Fruit fly (Drosophila melanogaster) whole organism, embryonic: ENCODE results near the gene CG8142.

Experiments
- Asciz ChIP-seq: fragments of 200-800 bp; sonication (Bioruptor generic); optimal IDR thresholded peaks from 2 replicates; lab custom pipeline; 2017; ENCODE audit warnings: missing biosample characterization, mild to moderate bottlenecking, missing genetic modification characterization, missing genetic modification reagents
- CG10147 ChIP-seq: fragments of 200-800 bp; sonication (Bioruptor generic); optimal IDR thresholded peaks from 2 replicates; lab custom pipeline; 2019; ENCODE audit warnings: missing biosample characterization, mild to moderate bottlenecking, missing genetic modification characterization, moderate library complexity
- CG10979 ChIP-seq: fragments of 200-800 bp; sonication (Bioruptor generic); optimal IDR thresholded peaks from 2 replicates; lab custom pipeline; 2018; ENCODE audit warnings: missing biosample characterization, mild to moderate bottlenecking, missing genetic modification characterization, moderate library complexity
- CG12659 ChIP-seq: fragments of 200-800 bp; sonication (Bioruptor generic); optimal IDR thresholded peaks from 3 replicates; lab custom pipeline; 2017; ENCODE audit warnings: mild to moderate bottlenecking, missing biosample characterization, missing genetic modification reagents, missing genetic modification characterization
- CG13624 ChIP-seq: fragments of 200-800 bp; sonication (Bioruptor generic); optimal IDR thresholded peaks from 2 replicates; lab custom pipeline; 2016; ENCODE audit warnings: missing biosample characterization, missing genetic modification characterization
- CG15011 ChIP-seq: fragments of 200-800 bp; sonication (Bioruptor generic); optimal IDR thresholded peaks from 3 replicates; lab custom pipeline; 2018; ENCODE audit warnings: missing biosample characterization, mild to moderate bottlenecking, missing genetic modification characterization
- CG15073 ChIP-seq: fragments of 200-800 bp; sonication (Bioruptor generic); optimal IDR thresholded peaks from 2 replicates; lab custom pipeline; 2016; ENCODE audit warnings: missing biosample characterization, missing genetic modification characterization
- CG17186 ChIP-seq: fragments of 200-800 bp; sonication (Bioruptor generic); optimal IDR thresholded peaks from 3 replicates; lab custom pipeline; 2017; ENCODE audit warnings: missing biosample characterization, missing genetic modification reagents, missing genetic modification characterization
- CG17802 ChIP-seq: fragments of 200-800 bp; sonication (Bioruptor generic); optimal IDR thresholded peaks from 2 replicates; lab custom pipeline; 2018; ENCODE audit warnings: missing biosample characterization, mild to moderate bottlenecking, missing genetic modification characterization, moderate library complexity
- CG18476 ChIP-seq: fragments of 200-800 bp; sonication (Bioruptor generic); optimal IDR thresholded peaks from 2 replicates; lab custom pipeline; 2016; ENCODE audit warnings: missing biosample characterization, mild to moderate bottlenecking, missing genetic modification characterization
- CG2116 ChIP-seq: fragments of 200-800 bp; sonication (Bioruptor generic); optimal IDR thresholded peaks from 3 replicates; lab custom pipeline; 2018; ENCODE audit warnings: missing biosample characterization, mild to moderate bottlenecking, missing genetic modification characterization
- CG2199 ChIP-seq: fragments of 200-800 bp; sonication (Bioruptor generic); IDR thresholded peaks from 3 replicates; pipeline ENCODE4 v1.3.6; 2022; ENCODE audit warnings: missing biosample characterization, missing genetic modification characterization
- CG2875 ChIP-seq: fragments of 200-800 bp; sonication (Bioruptor generic); optimal IDR thresholded peaks from 2 replicates; lab custom pipeline; 2017; ENCODE audit warnings: missing biosample characterization, mild to moderate bottlenecking, missing genetic modification characterization, missing genetic modification reagents
- CG4707 ChIP-seq: fragments of 200-800 bp; sonication (Bioruptor generic); optimal IDR thresholded peaks from 2 replicates; lab custom pipeline; 2018; ENCODE audit warnings: missing biosample characterization, mild to moderate bottlenecking, missing genetic modification characterization, moderate library complexity
- CG5180 ChIP-seq: fragments of 200-800 bp; sonication (Bioruptor generic); optimal IDR thresholded peaks from 3 replicates; lab custom pipeline; 2017; ENCODE audit warnings: missing biosample characterization, missing genetic modification characterization, mild to moderate bottlenecking, moderate library complexity, missing genetic modification reagents
- CG6175 ChIP-seq: fragments of 200-800 bp; sonication (Bioruptor generic); IDR thresholded peaks from 3 replicates; pipeline ENCODE4 v1.3.6; 2022; ENCODE audit warnings: missing biosample characterization, missing genetic modification characterization
- CG9215 ChIP-seq: fragments of 200-800 bp; sonication (Bioruptor generic); IDR thresholded peaks from 2 replicates; pipeline ENCODE4 v1.3.6; 2022; ENCODE audit warnings: missing biosample characterization, missing genetic modification characterization
- CG9797 ChIP-seq: fragments of 200-800 bp; sonication (Bioruptor generic); optimal IDR thresholded peaks from 3 replicates; lab custom pipeline; 2018; ENCODE audit warnings: missing biosample characterization, mild to moderate bottlenecking, missing genetic modification characterization
- CoRest ChIP-seq: fragments of 200-800 bp; sonication (Bioruptor generic); optimal IDR thresholded peaks from 3 replicates; lab custom pipeline; 2018; ENCODE audit warnings: missing biosample characterization, mild to moderate bottlenecking, missing genetic modification characterization, moderate library complexity
- Dfd ChIP-seq, 2 experiments: fragments of >200 bp; optimal IDR thresholded peaks; 2 replicates each; lab custom pipeline; 2017; ENCODE audit warnings: missing biosample characterization in 2 of 2, missing genetic modification characterization in 2 of 2
- HmgZ ChIP-seq: fragments of 200-800 bp; sonication (Bioruptor generic); optimal IDR thresholded peaks from 2 replicates; lab custom pipeline; 2018; ENCODE audit warnings: missing biosample characterization, mild to moderate bottlenecking, missing genetic modification characterization
- Hr39 ChIP-seq: fragments of >200 bp; optimal IDR thresholded peaks from 2 replicates; lab custom pipeline; 2017
- Hr51 ChIP-seq, 2 experiments: fragments of 200-800 bp; sonication (Bioruptor generic); optimal IDR thresholded peaks; 2 replicates in 1 of 2; 3 replicates in 1 of 2; lab custom pipeline; 2016 to 2018; ENCODE audit warnings: missing biosample characterization in 2 of 2, missing genetic modification characterization in 2 of 2, mild to moderate bottlenecking in 1 of 2, moderate library complexity in 1 of 2
- Nf-YC ChIP-seq: fragments of 200-800 bp; optimal IDR thresholded peaks from 3 replicates; lab custom pipeline; 2019; ENCODE audit warnings: missing biosample characterization, mild to moderate bottlenecking, missing genetic modification characterization, moderate library complexity
- Opbp ChIP-seq: fragments of 200-800 bp; sonication (Bioruptor generic); IDR thresholded peaks from 3 replicates; pipeline ENCODE4 v1.3.6; 2022; ENCODE audit warnings: missing biosample characterization, missing genetic modification characterization; ENCODE audit not compliant: partially characterized antibody
- Sox102F ChIP-seq: fragments of 200-800 bp; sonication (Bioruptor generic); optimal IDR thresholded peaks from 2 replicates; lab custom pipeline; 2018; ENCODE audit warnings: missing biosample characterization, mild to moderate bottlenecking, missing genetic modification characterization, moderate library complexity
- Sry-β ChIP-seq: fragments of 200-800 bp; sonication (Bioruptor generic); optimal IDR thresholded peaks from 2 replicates; lab custom pipeline; 2018; ENCODE audit warnings: missing biosample characterization, mild to moderate bottlenecking, missing genetic modification characterization, moderate library complexity
- Sry-δ ChIP-seq: fragments of 200-800 bp; sonication (Bioruptor generic); optimal IDR thresholded peaks from 2 replicates; lab custom pipeline; 2016; ENCODE audit warnings: missing biosample characterization, missing genetic modification characterization
- Stat92E ChIP-seq, 3 experiments: fragments of >200 bp in 2 of 3; fragments of 200-800 bp in 1 of 3; sonication (Bioruptor generic) in 1 of 3; optimal IDR thresholded peaks; 2 replicates each; lab custom pipeline; 2017 to 2019; ENCODE audit warnings: missing biosample characterization in 3 of 3, missing genetic modification characterization in 3 of 3, mild to moderate bottlenecking in 1 of 3, moderate library complexity in 1 of 3
- Trl ChIP-seq, 3 experiments: fragments of >200 bp in 2 of 3; fragments of 200-800 bp in 1 of 3; sonication (Bioruptor generic) in 1 of 3; optimal IDR thresholded peaks; 2 replicates in 1 of 3; 3 replicates in 2 of 3; lab custom pipeline; 2016 to 2017; ENCODE audit warnings: missing biosample characterization in 1 of 3, missing genetic modification characterization in 1 of 3
- amos ChIP-seq: fragments of 200-800 bp; sonication (Bioruptor generic); IDR thresholded peaks from 2 replicates; pipeline ENCODE4 v1.3.6; 2022; ENCODE audit warnings: missing biosample characterization, missing genetic modification characterization; ENCODE audit not compliant: partially characterized antibody
- aop ChIP-seq: fragments of 200-800 bp; sonication (Bioruptor generic); IDR thresholded peaks from 2 replicates; pipeline ENCODE4 v1.3.6; 2022; ENCODE audit warnings: missing biosample characterization, missing genetic modification characterization
- bab2 ChIP-seq: fragments of 200-800 bp; sonication (Bioruptor generic); optimal IDR thresholded peaks from 2 replicates; lab custom pipeline; 2016; ENCODE audit warnings: missing biosample characterization, missing genetic modification characterization
- chm ChIP-seq: fragments of 200-800 bp; sonication (Bioruptor generic); IDR thresholded peaks from 2 replicates; pipeline ENCODE4 v1.3.6; 2022; ENCODE audit warnings: missing biosample characterization, missing genetic modification characterization
- crc ChIP-seq: fragments of 200-800 bp; sonication (Bioruptor generic); optimal IDR thresholded peaks from 2 replicates; lab custom pipeline; 2016; ENCODE audit warnings: missing biosample characterization, missing genetic modification characterization
- croc ChIP-seq: fragments of 200-800 bp; sonication (Bioruptor generic); conservative IDR thresholded peaks from 3 replicates; pipeline ENCODE4 v1.3.6; 2022; ENCODE audit warnings: missing biosample characterization, missing genetic modification characterization
- danr ChIP-seq: fragments of 200-800 bp; sonication (Bioruptor generic); IDR thresholded peaks from 2 replicates; pipeline ENCODE4 v1.3.6; 2022; ENCODE audit warnings: missing biosample characterization, missing genetic modification characterization
- disco-r ChIP-seq: fragments of 200-800 bp; sonication (Bioruptor generic); optimal IDR thresholded peaks from 2 replicates; lab custom pipeline; 2016; ENCODE audit warnings: missing biosample characterization, missing genetic modification characterization
- dm ChIP-seq: fragments of 200-800 bp; sonication (Bioruptor generic); optimal IDR thresholded peaks from 3 replicates; lab custom pipeline; 2016; ENCODE audit warnings: missing biosample characterization, missing genetic modification characterization
- dmrt99B ChIP-seq: fragments of 200-800 bp; sonication (Bioruptor generic); optimal IDR thresholded peaks from 2 replicates; lab custom pipeline; 2018; ENCODE audit warnings: missing biosample characterization, mild to moderate bottlenecking, missing genetic modification characterization, moderate library complexity
- klu ChIP-seq: fragments of 200-800 bp; sonication (Bioruptor generic); IDR thresholded peaks from 2 replicates; pipeline ENCODE4 v1.3.6; 2022; ENCODE audit warnings: missing biosample characterization, missing genetic modification characterization
- lilli ChIP-seq: fragments of 200-800 bp; sonication (Bioruptor generic); optimal IDR thresholded peaks from 3 replicates; lab custom pipeline; 2016; ENCODE audit warnings: missing biosample characterization, missing genetic modification characterization
- lola ChIP-seq, 3 experiments: fragments of >200 bp in 2 of 3; fragments of 200-800 bp in 1 of 3; sonication (Bioruptor generic) in 1 of 3; optimal IDR thresholded peaks; 2 replicates each; lab custom pipeline; 2017 to 2019; ENCODE audit warnings: missing biosample characterization in 3 of 3, missing genetic modification characterization in 3 of 3, mild to moderate bottlenecking in 1 of 3, moderate library complexity in 1 of 3
- nom ChIP-seq: fragments of 200-800 bp; sonication (Bioruptor generic); optimal IDR thresholded peaks from 2 replicates; lab custom pipeline; 2017; ENCODE audit warnings: missing biosample characterization, missing genetic modification characterization, mild to moderate bottlenecking, moderate library complexity, missing genetic modification reagents
- pfk ChIP-seq: fragments of 200-800 bp; sonication (Bioruptor generic); optimal IDR thresholded peaks from 2 replicates; lab custom pipeline; 2018; ENCODE audit warnings: missing biosample characterization, mild to moderate bottlenecking, missing genetic modification characterization, moderate library complexity
- pum ChIP-seq: fragments of 200-800 bp; sonication (Bioruptor generic); optimal IDR thresholded peaks from 2 replicates; lab custom pipeline; 2016; ENCODE audit warnings: missing biosample characterization, missing genetic modification characterization
- stc ChIP-seq: fragments of 200-800 bp; sonication (Bioruptor generic); IDR thresholded peaks from 2 replicates; pipeline ENCODE4 v1.3.6; 2022; ENCODE audit warnings: missing biosample characterization, missing genetic modification characterization
- sug ChIP-seq: fragments of 200-800 bp; optimal IDR thresholded peaks from 2 replicates; lab custom pipeline; 2019; ENCODE audit warnings: missing biosample characterization, mild to moderate bottlenecking, missing genetic modification characterization, moderate library complexity
- zen ChIP-seq: fragments of 200-800 bp; sonication (Bioruptor generic); optimal IDR thresholded peaks from 3 replicates; lab custom pipeline; 2018; ENCODE audit warnings: missing biosample characterization, mild to moderate bottlenecking, missing genetic modification characterization, moderate library complexity

The CG8142 gene

dm6 chrX:17844623-17845022, at the start of gene CG8142, which contains the start of gene Ucp4A (continued):
- TF ChIP-seq Opbp (GFP tag; lab: Robert Waterston, UW) (0 out of 3 replicates have a peak, but pooled peaks have one; percentile 14), pfk (GFP tag; lab: Kevin White, UChicago) (peak; percentile 19), CG10979 (peak; percentile 90), danr (GFP tag; lab: Robert Waterston, UW) (peak; percentile 91), zen (tag; lab: Kevin White, UChicago) (peak; percentile 91), dmrt99B (tag; lab: Kevin White, UChicago) (peak; percentile 92), nom (GFP tag; lab: Kevin White, UChicago) (peak; percentile 83), CG5180 (peak; percentile 62), Hr51 (GFP tag; optimal IDR thresholded peaks at IDR 0.05; lab: Kevin White, UChicago) (peak; percentile 77 to 86), CG12659 (GFP tag; lab: Kevin White, UChicago) (peak; percentile 89), aop (GFP tag; lab: Robert Waterston, UW) (peak; percentile 65; the same call in 1 of the 2 replicates), Nf-YC (tag; lab: Kevin White, UChicago) (peak; percentile 84), CG13624 (peak; percentile 48), chm (GFP tag; lab: Robert Waterston, UW) (peak; percentile 83), amos (peak; percentile 17; the same call in 1 of the 2 replicates), Sry-β (GFP tag; lab: Kevin White, UChicago) (no peak), sug (tag; lab: Kevin White, UChicago) (peak; percentile 90), CG18476 (GFP tag; lab: Kevin White, UChicago) (peak; percentile 82), CG6175 (GFP tag; lab: Robert Waterston, UW) (peak; percentile 79; the same call in 2 of the 3 replicates), Sox102F (GFP tag; lab: Kevin White, UChicago) (peak; percentile 92), HmgZ (tag; lab: Kevin White, UChicago) (peak; percentile 85), CG9215 (peak; percentile 94), CG15073 (GFP tag; lab: Kevin White, UChicago) (peak; percentile 53), lilli (GFP tag; lab: Kevin White, UChicago) (peak; percentile 87), Asciz (GFP tag; lab: Kevin White, UChicago) (peak; percentile 76), Dfd (GFP tag; optimal IDR thresholded peaks at IDR 0.05; lab: Kevin White, UChicago) (no peak), lola (GFP tag; optimal IDR thresholded peaks at IDR 0.05; lab: Kevin White, UChicago) (peak in 1 of 3 experiments; percentile 87), Hr39 (lab: Kevin White, UChicago) (no peak), CoRest (tag; lab: Kevin White, UChicago) (peak; percentile 95), bab2 (peak; percentile 73), CG2199 (GFP tag; lab: Robert Waterston, UW) (peak; percentile 79; the same call in 1 of the 3 replicates), pum (peak; percentile 66), Stat92E (GFP tag; optimal IDR thresholded peaks at IDR 0.05; lab: Kevin White, UChicago) (no peak), CG4707 (GFP tag; lab: Kevin White, UChicago) (peak; percentile 15), klu (peak; percentile 93), CG2116 (peak; percentile 76), Trl (optimal IDR thresholded peaks at IDR 0.05; lab: Kevin White, UChicago) (no peak), Trl (GFP tag; optimal IDR thresholded peaks at IDR 0.05; lab: Kevin White, UChicago) (peak; percentile 44), croc (GFP tag; lab: Robert Waterston, UW) (peak; percentile 93), CG9797 (GFP tag; lab: Kevin White, UChicago) (peak; percentile 28), Sry-δ (GFP tag; lab: Kevin White, UChicago) (peak; percentile 21), stc (GFP tag; lab: Robert Waterston, UW) (peak; percentile 94), disco-r (GFP tag; lab: Kevin White, UChicago) (peak; percentile 14), CG15011 (peak; percentile 82), CG2875 (GFP tag; lab: Kevin White, UChicago) (peak; percentile 61), dm (GFP tag; lab: Kevin White, UChicago) (peak; percentile 26), CG17802 (tag; lab: Kevin White, UChicago) (peak; percentile 61), crc (GFP tag; lab: Kevin White, UChicago) (no peak), CG10147 (GFP tag; lab: Kevin White, UChicago) (peak; percentile 79), CG17186 (GFP tag; lab: Kevin White, UChicago) (peak; percentile 45)
